Fruit fly (Drosophila melanogaster): ENCODE data around the gene ds.
A peak's percentile ranks its signal among the peaks of the same experiment; 100 is the strongest.

ds gene

DNA sequence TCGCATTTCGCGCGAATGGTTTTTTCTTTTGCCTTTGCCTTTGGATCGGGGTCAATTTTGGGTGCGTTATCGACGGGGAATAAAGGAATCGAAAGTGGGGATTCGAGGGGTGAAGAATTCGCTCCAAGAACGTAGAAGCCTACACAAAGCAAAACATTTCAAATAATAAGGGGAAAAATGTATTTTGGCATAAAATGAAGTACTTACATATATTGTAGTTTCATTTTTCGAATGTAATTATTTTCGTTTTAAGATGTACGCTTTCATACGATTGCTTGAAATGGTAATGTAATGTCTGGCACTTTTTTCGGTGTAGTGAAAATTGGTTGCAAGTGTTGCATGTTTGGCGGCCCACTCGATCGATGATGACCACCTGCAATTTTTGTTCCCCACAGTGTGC lies 99.8 kb downstream of the ds start:
- TF ChIP-seq Hr39 (GFP tag; optimal IDR thresholded peaks at IDR 0.05) (peak; percentile 13), topi (GFP tag; optimal IDR thresholded peaks at IDR 0.05) (peak; percentile 5), CG31627 (GFP tag; optimal IDR thresholded peaks at IDR 0.05) (peak; percentile 33), Smox (GFP tag; optimal IDR thresholded peaks at IDR 0.05) (peak; percentile 32), cyc (GFP tag; optimal IDR thresholded peaks at IDR 0.05) (peak; percentile 30), svp (GFP tag) (peak; percentile 65), achi (GFP tag; optimal IDR thresholded peaks at IDR 0.05) (peak; percentile 10), lz (GFP tag; optimal IDR thresholded peaks at IDR 0.05) (peak; percentile 26), CG10669 (GFP tag; optimal IDR thresholded peaks at IDR 0.05) (no peak), Eip78C (GFP tag) (peak; percentile 80), CG10631 (GFP tag; optimal IDR thresholded peaks at IDR 0.05) (no peak), Sox14 (GFP tag; optimal IDR thresholded peaks at IDR 0.05) (peak; percentile 10), CG15336 (GFP tag; IDR thresholded peaks at IDR 0.05) (0 out of 2 replicates have a peak, but pooled peaks have one; percentile 19), Met (GFP tag; optimal IDR thresholded peaks at IDR 0.05) (peak; percentile 43), CG8319 (GFP tag; optimal IDR thresholded peaks at IDR 0.05) (no peak)

DNA sequence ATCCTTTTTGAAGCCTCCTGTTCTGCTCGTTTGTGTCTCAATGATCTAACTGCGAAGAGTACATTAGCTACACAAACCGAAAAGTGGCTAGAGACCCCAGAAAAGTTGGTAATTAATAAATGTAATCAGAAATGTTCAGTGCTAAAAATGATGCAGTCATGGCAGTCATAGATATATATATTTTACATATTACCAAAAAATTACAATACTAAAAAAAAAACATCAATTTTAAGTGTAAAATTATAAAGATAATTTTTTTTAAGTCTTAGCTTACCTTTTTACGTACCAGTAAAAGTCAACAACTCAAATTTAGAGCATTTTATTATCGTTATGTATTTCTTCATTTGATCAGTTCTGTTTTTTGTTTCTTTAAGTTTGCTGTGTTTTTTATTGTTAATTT lies 102.0 kb downstream of the ds start:
- TF ChIP-seq salr (GFP tag; optimal IDR thresholded peaks at IDR 0.05) = no peak
- peak; percentile 72 for TF ChIP-seq Eip78C (GFP tag)
- no peak for TF ChIP-seq CG7368 (GFP tag; optimal IDR thresholded peaks at IDR 0.05)
- TF ChIP-seq vri (GFP tag; optimal IDR thresholded peaks at IDR 0.05) = no peak
- peak; percentile 63 for TF ChIP-seq fd59A (GFP tag; optimal IDR thresholded peaks at IDR 0.05)
- no peak for TF ChIP-seq Hr38 (GFP tag; optimal IDR thresholded peaks at IDR 0.05)
- TF ChIP-seq pdm3 (GFP tag; optimal IDR thresholded peaks at IDR 0.05) = no peak
- no peak for TF ChIP-seq fkh (GFP tag; optimal IDR thresholded peaks at IDR 0.05)
- TF ChIP-seq CG1621 (tag; optimal IDR thresholded peaks at IDR 0.05) = no peak
- TF ChIP-seq eg (GFP tag; IDR thresholded peaks at IDR 0.05) = no peak
- TF ChIP-seq CG6276 (GFP tag; optimal IDR thresholded peaks at IDR 0.05) = no peak
- TF ChIP-seq spab (GFP tag; optimal IDR thresholded peaks at IDR 0.05) = peak; percentile 44
- no peak for TF ChIP-seq Gug (GFP tag; IDR thresholded peaks at IDR 0.05)
- TF ChIP-seq Hr4 (GFP tag; optimal IDR thresholded peaks at IDR 0.05) = no peak
- TF ChIP-seq CG6163 (GFP tag; IDR thresholded peaks at IDR 0.05) = no peak
- peak; percentile 58 for TF ChIP-seq CG6808 (GFP tag; optimal IDR thresholded peaks at IDR 0.05)
- peak in 1 of 2 experiments; percentile 53 for TF ChIP-seq ss (GFP tag; optimal IDR thresholded peaks at IDR 0.05)
- TF ChIP-seq CG10631 (GFP tag; optimal IDR thresholded peaks at IDR 0.05) = peak; percentile 49
- no peak for TF ChIP-seq Smox (GFP tag; optimal IDR thresholded peaks at IDR 0.05)
- peak; percentile 9 for TF ChIP-seq CG8632 (GFP tag; optimal IDR thresholded peaks at IDR 0.05)
- no peak for TF ChIP-seq CG6854 (GFP tag; optimal IDR thresholded peaks at IDR 0.05)
- TF ChIP-seq CG10669 (GFP tag; optimal IDR thresholded peaks at IDR 0.05) = peak; percentile 38
- TF ChIP-seq Blimp-1 (GFP tag; optimal IDR thresholded peaks at IDR 0.05) = no peak
- no peak for TF ChIP-seq CG31627 (GFP tag; optimal IDR thresholded peaks at IDR 0.05)
- peak; percentile 42 for TF ChIP-seq CG3032 (tag; optimal IDR thresholded peaks at IDR 0.05)
- no peak for TF ChIP-seq fd85E (GFP tag; optimal IDR thresholded peaks at IDR 0.05)
- TF ChIP-seq Sox15 (GFP tag; optimal IDR thresholded peaks at IDR 0.05) = no peak
- peak; percentile 61 for TF ChIP-seq Ets96B (tag; optimal IDR thresholded peaks at IDR 0.05)
- TF ChIP-seq svp (GFP tag) = peak; percentile 2
- TF ChIP-seq Lpt (GFP tag; optimal IDR thresholded peaks at IDR 0.05) = no peak
- peak; percentile 7 for TF ChIP-seq acj6 (GFP tag; optimal IDR thresholded peaks at IDR 0.05)
- no peak for TF ChIP-seq CG8119 (GFP tag; IDR thresholded peaks at IDR 0.05)
- no peak for TF ChIP-seq Ets21C (GFP tag; optimal IDR thresholded peaks at IDR 0.05)
- TF ChIP-seq Met (GFP tag; optimal IDR thresholded peaks at IDR 0.05) = no peak
- TF ChIP-seq lz (GFP tag; optimal IDR thresholded peaks at IDR 0.05) = no peak
- no peak for TF ChIP-seq CG9139 (GFP tag; optimal IDR thresholded peaks at IDR 0.05)
- peak; percentile 43 for TF ChIP-seq OdsH (GFP tag; optimal IDR thresholded peaks at IDR 0.05)
- TF ChIP-seq net (GFP tag; optimal IDR thresholded peaks at IDR 0.05) = no peak
- TF ChIP-seq dsx (GFP tag; optimal IDR thresholded peaks at IDR 0.05; ENCODE audit: poor library complexity, severe bottlenecking) = peak; percentile 14
- no peak for TF ChIP-seq CG34406 (GFP tag; optimal IDR thresholded peaks at IDR 0.05)
- TF ChIP-seq esn (GFP tag; optimal IDR thresholded peaks at IDR 0.05) = no peak
- no peak for TF ChIP-seq CG8319 (GFP tag; optimal IDR thresholded peaks at IDR 0.05)
- TF ChIP-seq Eip75B (GFP tag; optimal IDR thresholded peaks at IDR 0.05) = no peak
- no peak for TF ChIP-seq CG11762 (GFP tag; optimal IDR thresholded peaks at IDR 0.05; ENCODE audit: insufficient read depth)
- no peak for TF ChIP-seq Hr39 (GFP tag; optimal IDR thresholded peaks at IDR 0.05)
